Worm (Caenorhabditis elegans) whole organism, L4 larva: Measurements from ENCODE around the gene ZK593.2.

Experiments
- R02D3.7 ChIP-seq: fragments of 150-350 bp; sonication (generic microtip); optimal IDR thresholded peaks from 3 replicates; lab custom pipeline; 2014; ENCODE audit warnings: missing biosample characterization, missing genetic modification characterization
- attf-4 ChIP-seq: sonication (generic microtip); optimal IDR thresholded peaks from 3 replicates; lab custom pipeline; 2017; ENCODE audit warnings: missing biosample characterization, missing genetic modification characterization
- lin-15B ChIP-seq: fragments of 150-350 bp; sonication (generic microtip); optimal IDR thresholded peaks from 3 replicates; lab custom pipeline; 2014; ENCODE audit warnings: missing biosample characterization, missing genetic modification characterization
- mxl-2 ChIP-seq: fragments of 200-800 bp; sonication (Bioruptor generic); conservative IDR thresholded peaks from 2 replicates; pipeline ENCODE4 v1.3.6; 2022; ENCODE audit warnings: missing genetic modification reagents, missing genetic modification characterization, missing compliant biosample characterization
- zag-1 ChIP-seq: fragments of 150-350 bp; optimal IDR thresholded peaks from 2 replicates; lab custom pipeline; 2014; ENCODE audit warnings: missing biosample characterization, missing genetic modification characterization

- TF ChIP-seq lin-15B, result no peak
- no peak for TF ChIP-seq R02D3.7 (tag; lab: Kevin White, UChicago)
- no peak for TF ChIP-seq zag-1 (tag; lab: Kevin White, UChicago)
- no peak for TF ChIP-seq attf-4 (tag; lab: Kevin White, UChicago)
- no peak for TF ChIP-seq mxl-2
Measured at ce11 chrIV:10867370-10868146, 45.6 kb upstream of the ZK593.2 start.
